Worm (Caenorhabditis elegans): Measurements from ENCODE around the gene ver-3.

Gene ver-3

DNA sequence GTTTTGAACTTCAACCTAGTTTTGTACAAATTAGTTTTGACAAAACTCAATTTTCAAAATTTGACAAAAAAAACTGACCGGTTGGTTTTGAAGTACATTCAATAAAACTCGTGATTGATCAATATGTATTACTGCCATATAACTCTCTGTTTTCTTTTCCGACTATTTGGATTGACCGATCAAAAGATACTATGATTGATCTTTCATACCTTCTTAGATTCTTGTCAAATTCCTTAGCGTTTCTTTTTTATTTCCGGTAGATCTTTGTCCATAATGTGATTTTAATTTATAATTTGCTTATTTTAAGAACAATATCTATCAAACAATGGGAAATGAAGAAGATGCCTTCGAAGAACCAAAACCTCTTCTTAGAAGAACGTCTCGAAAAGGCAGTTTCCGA is 20.1 kb downstream of the ver-3 start, which contains the start of gene F58A3.3:
F58A3.3 (plus strand) TSS at position 301 of the 400 bp plus-strand sequence.
- no peak for TF ChIP-seq F55B11.4 (tag; optimal IDR thresholded peaks at IDR 0.05; ENCODE audit: borderline replicate concordance, insufficient read depth)
- TF ChIP-seq madf-6 (GFP tag; IDR thresholded peaks at IDR 0.05), result no peak
- TF ChIP-seq bed-1 (GFP tag; IDR thresholded peaks at IDR 0.05), result no peak
- TF ChIP-seq ama-1 (optimal IDR thresholded peaks at IDR 0.05), result no peak
- no peak for TF ChIP-seq ama-1 (GFP tag; optimal IDR thresholded peaks at IDR 0.05)
- TF ChIP-seq ceh-58 (GFP tag; IDR thresholded peaks at IDR 0.05), result no peak
- TF ChIP-seq madf-10 (tag; optimal IDR thresholded peaks at IDR 0.05), result no peak
- TF ChIP-seq C17E4.6 (GFP tag; IDR thresholded peaks at IDR 0.05), result no peak
- TF ChIP-seq tbx-9 (tag; optimal IDR thresholded peaks at IDR 0.05; ENCODE audit: borderline replicate concordance), result no peak
- TF ChIP-seq ceh-27 (GFP tag; optimal IDR thresholded peaks at IDR 0.05), result no peak
- no peak for TF ChIP-seq dpff-1 (tag; optimal IDR thresholded peaks at IDR 0.05)
- TF ChIP-seq K11D2.4 (GFP tag; IDR thresholded peaks at IDR 0.05), result no peak
- no peak for TF ChIP-seq tlf-1 (GFP tag; optimal IDR thresholded peaks at IDR 0.05)
- TF ChIP-seq pbrm-1 (GFP tag; IDR thresholded peaks at IDR 0.05), result no peak
- no peak for TF ChIP-seq madf-8 (GFP tag; conservative IDR thresholded peaks at IDR 0.05)
- no peak for TF ChIP-seq F52B5.7 (tag; optimal IDR thresholded peaks at IDR 0.05)
- TF ChIP-seq snpc-1.3 (tag; optimal IDR thresholded peaks at IDR 0.05; ENCODE audit: insufficient read depth), result no peak
- TF ChIP-seq hmg-20 (GFP tag; IDR thresholded peaks at IDR 0.05), result no peak
- TF ChIP-seq bed-2 (GFP tag; IDR thresholded peaks at IDR 0.05), result no peak
- no peak for TF ChIP-seq T26A5.8 (tag; optimal IDR thresholded peaks at IDR 0.05)
- no peak for TF ChIP-seq fkh-3 (tag; optimal IDR thresholded peaks at IDR 0.05)

- TF ChIP-seq mel-28 (tag; optimal IDR thresholded peaks at IDR 0.05; ENCODE audit: borderline replicate concordance), result no peak
- no peak for TF ChIP-seq ekl-4 (GFP tag; IDR thresholded peaks at IDR 0.05)
- TF ChIP-seq somi-1 (GFP tag; optimal IDR thresholded peaks at IDR 0.05), result no peak
- TF ChIP-seq F49E8.2 (tag; optimal IDR thresholded peaks at IDR 0.05; ENCODE audit: insufficient read depth), result no peak
- no peak for TF ChIP-seq Y53F4B.3 (GFP tag; IDR thresholded peaks at IDR 0.05)
Observed at ce11 chrX:11014394-11015280, 22.4 kb downstream of the ver-3 start.

DNA sequence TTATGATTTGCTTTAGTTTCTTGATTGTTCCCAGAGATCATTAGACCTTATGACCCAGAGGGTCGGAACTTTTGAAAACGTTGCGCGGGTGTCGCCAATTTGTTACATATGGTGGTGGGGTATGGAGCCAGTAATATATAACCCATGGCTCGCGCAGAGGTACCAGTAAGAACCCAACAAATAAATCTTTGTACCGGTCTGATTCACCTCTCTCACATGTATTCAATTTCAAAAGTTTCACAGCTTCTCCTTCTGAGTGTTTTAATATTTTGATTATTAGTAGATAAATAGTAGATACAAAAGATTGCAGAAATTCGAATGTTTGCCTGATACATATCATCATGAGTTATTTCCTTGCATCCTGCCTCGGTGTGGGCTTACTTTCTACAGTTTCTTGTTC is 23.8 kb downstream of the ver-3 start, which contains the start of gene egl-15:
egl-15 (plus strand) TSS at position 301 of the 400 bp plus-strand sequence.
- TF ChIP-seq ceh-91 (GFP tag; IDR thresholded peaks at IDR 0.05) (no peak), tlf-1 (GFP tag; optimal IDR thresholded peaks at IDR 0.05) (no peak)

- no peak for TF ChIP-seq attf-5 (GFP tag; optimal IDR thresholded peaks at IDR 0.05)
- no peak for TF ChIP-seq hlh-26 (GFP tag; conservative IDR thresholded peaks at IDR 0.05)
- TF ChIP-seq hmg-20 (GFP tag; IDR thresholded peaks at IDR 0.05), result no peak
- no peak for TF ChIP-seq ztf-26 (tag; optimal IDR thresholded peaks at IDR 0.05)
- TF ChIP-seq dpff-1 (tag; optimal IDR thresholded peaks at IDR 0.05), result no peak
- TF ChIP-seq F33H1.4 (GFP tag; IDR thresholded peaks at IDR 0.05), result no peak
- TF ChIP-seq ztf-22 (GFP tag; optimal IDR thresholded peaks at IDR 0.05), result no peak
Observed at ce11 chrX:11028617-11029016, 36.3 kb downstream of the ver-3 start, which contains the start of gene ldb-1. TSS of gene ldb-1 (plus strand) at chrX:11028917.
